Comparison of ENCODE assay signal across 3 fruit fly cellular contexts in the genomic region with DNA sequence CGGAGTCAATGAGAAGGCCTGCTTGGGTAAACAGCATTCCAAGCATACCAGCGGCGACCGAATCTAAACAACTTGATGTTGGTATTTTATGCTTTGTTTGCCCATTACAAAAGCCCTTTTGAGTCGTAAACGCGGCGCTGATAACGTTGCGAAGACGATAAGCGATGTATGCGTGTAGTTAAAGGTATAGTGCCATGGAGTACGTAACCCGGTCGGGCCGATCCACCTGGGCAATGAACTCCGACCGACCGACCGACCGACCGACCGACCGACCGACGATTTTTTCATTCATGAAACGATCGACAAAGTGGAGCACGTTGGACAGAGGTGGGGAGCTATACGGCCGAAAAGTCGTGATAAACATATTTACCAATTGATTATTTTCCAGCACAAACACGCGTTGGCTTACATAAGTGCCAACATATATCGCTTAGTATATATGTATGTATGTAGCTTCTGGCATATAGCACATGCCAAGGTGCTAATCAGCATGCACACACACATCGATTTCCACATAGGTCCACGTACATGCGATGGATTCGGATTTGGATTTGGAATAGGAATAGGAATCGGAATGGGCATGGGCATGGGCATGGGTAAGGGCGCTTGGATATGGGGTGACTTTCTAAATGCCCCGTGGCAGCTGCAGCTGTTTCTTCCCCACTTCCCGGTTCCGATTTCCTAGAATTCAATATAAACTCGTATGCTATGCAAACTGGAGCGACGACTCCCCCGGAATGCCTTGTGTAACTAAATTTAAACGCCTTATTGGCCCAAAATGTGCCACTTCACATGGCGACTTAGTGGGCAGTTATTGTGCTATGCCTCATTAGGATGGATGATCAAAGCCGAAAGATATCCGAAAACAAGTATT.
A peak's percentile ranks its signal among the peaks of the same experiment; 100 is the strongest.
TF ChIP-seq lines count a peak whose summit lies in the region.

No protein-coding gene starts in this region.

- no peak for TF ChIP-seq CTCF in whole organism, embryonic (GFP tag; optimal IDR thresholded peaks at IDR 0.05; lab: Kevin White, UChicago)

TF ChIP-seq in whole organism, embryonic, 481 proteins besides CTCF, POLR2A, EP300 and RAD21 (continues in another document):
- TF ChIP-seq ind (GFP tag; optimal IDR thresholded peaks at IDR 0.05; lab: Kevin White, UChicago), result no peak
- TF ChIP-seq grau (tag; optimal IDR thresholded peaks at IDR 0.05; lab: Kevin White, UChicago), result no peak
- no peak for TF ChIP-seq pnt (GFP tag; optimal IDR thresholded peaks at IDR 0.05; lab: Kevin White, UChicago)
- no peak for TF ChIP-seq dimm (GFP tag; IDR thresholded peaks at IDR 0.05; lab: Robert Waterston, UW)
- no peak for TF ChIP-seq CG31441 (GFP tag; IDR thresholded peaks at IDR 0.05; lab: Robert Waterston, UW)
- no peak for TF ChIP-seq dan (GFP tag; IDR thresholded peaks at IDR 0.05; lab: Robert Waterston, UW)
- TF ChIP-seq CG8388 (GFP tag; optimal IDR thresholded peaks at IDR 0.05; lab: Kevin White, UChicago), result no peak
- TF ChIP-seq tup (GFP tag; optimal IDR thresholded peaks at IDR 0.05; lab: Kevin White, UChicago), result peak; percentile 19
- no peak for TF ChIP-seq CG1233 (GFP tag; optimal IDR thresholded peaks at IDR 0.05; lab: Kevin White, UChicago)
- no peak for TF ChIP-seq Hand (GFP tag; optimal IDR thresholded peaks at IDR 0.05; lab: Kevin White, UChicago)
- TF ChIP-seq Hr3 (GFP tag; optimal IDR thresholded peaks at IDR 0.05; lab: Kevin White, UChicago), result no peak
- no peak for TF ChIP-seq CG7372 (GFP tag; IDR thresholded peaks at IDR 0.05; lab: Robert Waterston, UW)
- no peak for TF ChIP-seq gem (tag; optimal IDR thresholded peaks at IDR 0.05; lab: Kevin White, UChicago)
- no peak for TF ChIP-seq pan (optimal IDR thresholded peaks at IDR 0.05; lab: Kevin White, UChicago)
- no peak for TF ChIP-seq pan (GFP tag; optimal IDR thresholded peaks at IDR 0.05 in 1 of 2, IDR thresholded peaks at IDR 0.05 in 1 of 2)
- TF ChIP-seq otp (GFP tag; IDR thresholded peaks at IDR 0.05; lab: Robert Waterston, UW), result 0 out of 3 replicates have a peak, but pooled peaks have one; percentile 6
- no peak for TF ChIP-seq CG8924 (tag; optimal IDR thresholded peaks at IDR 0.05; lab: Kevin White, UChicago)
- TF ChIP-seq ttk (GFP tag; IDR thresholded peaks at IDR 0.05; lab: Robert Waterston, UW), result 0 out of 2 replicates have a peak, but pooled peaks have one; percentile 7
- peak; percentile 44 for TF ChIP-seq CG17568 (GFP tag; optimal IDR thresholded peaks at IDR 0.05; lab: Kevin White, UChicago)
- TF ChIP-seq peb (GFP tag; IDR thresholded peaks at IDR 0.05; lab: Robert Waterston, UW), result 0 out of 2 replicates have a peak, but pooled peaks have one; percentile 4
- no peak for TF ChIP-seq CG14050 (GFP tag; IDR thresholded peaks at IDR 0.05; lab: Robert Waterston, UW)
- no peak for TF ChIP-seq hkb (optimal IDR thresholded peaks at IDR 0.05; lab: Kevin White, UChicago)
- TF ChIP-seq hkb (GFP tag; IDR thresholded peaks at IDR 0.05; lab: Robert Waterston, UW), result 0 out of 2 replicates have a peak, but pooled peaks have one; percentile 24
- no peak for TF ChIP-seq CG1792 (GFP tag; optimal IDR thresholded peaks at IDR 0.05; lab: Kevin White, UChicago)
- TF ChIP-seq CG8359 (GFP tag; optimal IDR thresholded peaks at IDR 0.05; lab: Kevin White, UChicago; ENCODE audit: borderline replicate concordance), result no peak
- TF ChIP-seq cg (GFP tag; optimal IDR thresholded peaks at IDR 0.05; lab: Kevin White, UChicago), result peak; percentile 56

TF ChIP-seq in whole organism, prepupa, 60 proteins besides CTCF, POLR2A, EP300 and RAD21:
- no peak for TF ChIP-seq svp (GFP tag; lab: Kevin White, UChicago)
- TF ChIP-seq vri (GFP tag; optimal IDR thresholded peaks at IDR 0.05; lab: Kevin White, UChicago), result peak; percentile 0
- TF ChIP-seq salr (GFP tag; optimal IDR thresholded peaks at IDR 0.05; lab: Kevin White, UChicago), result no peak
- peak; percentile 92 for TF ChIP-seq fkh (GFP tag; optimal IDR thresholded peaks at IDR 0.05; lab: Kevin White, UChicago)
- TF ChIP-seq CG10631 (GFP tag; optimal IDR thresholded peaks at IDR 0.05; lab: Kevin White, UChicago), result no peak
TF ChIP-seq in whole organism, prepupa: peak in this region for 2.

TF ChIP-seq in whole organism, pupa, 21 proteins besides CTCF, POLR2A, EP300 and RAD21:
- TF ChIP-seq CG12605 (GFP tag; IDR thresholded peaks at IDR 0.05; lab: Robert Waterston, UW), result no peak
- TF ChIP-seq EcR (GFP tag; optimal IDR thresholded peaks at IDR 0.05; lab: Kevin White, UChicago), result peak; percentile 67
- TF ChIP-seq Snoo (tag; optimal IDR thresholded peaks at IDR 0.05; lab: Kevin White, UChicago), result no peak
- TF ChIP-seq Pif1A (GFP tag; optimal IDR thresholded peaks at IDR 0.05; lab: Kevin White, UChicago), result no peak
- no peak for TF ChIP-seq CG15710 (tag; optimal IDR thresholded peaks at IDR 0.05; lab: Kevin White, UChicago)
- no peak for TF ChIP-seq CG8301 (tag; optimal IDR thresholded peaks at IDR 0.05; lab: Kevin White, UChicago)
- no peak for TF ChIP-seq CG10348 (GFP tag; IDR thresholded peaks at IDR 0.05; lab: Robert Waterston, UW)
- TF ChIP-seq D1 (tag; optimal IDR thresholded peaks at IDR 0.05; lab: Kevin White, UChicago), result no peak
TF ChIP-seq in whole organism, pupa: peak in this region for 1.
